Worm (Caenorhabditis elegans) whole organism, young adult: ENCODE data around the gene T26H8.4.

Source experiments
- B0336.3 ChIP-seq: fragments of 200-800 bp; sonication (Bioruptor generic); IDR thresholded peaks from 2 replicates; pipeline ENCODE4 v1.3.6; 2022; ENCODE audit warnings: missing genetic modification characterization, missing compliant biosample characterization
- F33H1.4 ChIP-seq: fragments of 200-800 bp; sonication (Bioruptor generic); IDR thresholded peaks from 2 replicates; pipeline ENCODE4 v1.3.6; 2022; ENCODE audit warnings: missing genetic modification reagents, missing genetic modification characterization, missing compliant biosample characterization
- F55B11.4 ChIP-seq: sonication (generic microtip); optimal IDR thresholded peaks from 2 replicates; lab custom pipeline; 2016; ENCODE audit warnings: missing compliant biosample characterization, missing genetic modification characterization, borderline replicate concordance; ENCODE audit not compliant: insufficient read depth
- K11D2.4 ChIP-seq: fragments of 200-800 bp; sonication (Bioruptor generic); IDR thresholded peaks from 2 replicates; pipeline ENCODE4 v1.3.6; 2022; ENCODE audit warnings: missing genetic modification reagents, missing genetic modification characterization, missing compliant biosample characterization
- Y53G8AR.9 ChIP-seq: fragments of 200-800 bp; sonication (Bioruptor generic); conservative IDR thresholded peaks from 2 replicates; pipeline ENCODE4 v1.3.6; 2022; ENCODE audit warnings: missing genetic modification reagents, missing genetic modification characterization, missing compliant biosample characterization
- aptf-3 ChIP-seq: fragments of 200-800 bp; sonication (Bioruptor generic); IDR thresholded peaks from 2 replicates; pipeline ENCODE4 v1.3.6; 2022; ENCODE audit warnings: missing genetic modification characterization, missing compliant biosample characterization
- atf-7 ChIP-seq: sonication (generic microtip); optimal IDR thresholded peaks from 2 replicates; lab custom pipeline; 2017; ENCODE audit warnings: mild to moderate bottlenecking, missing genetic modification characterization, missing compliant biosample characterization
- athp-1 ChIP-seq: sonication (generic microtip); optimal IDR thresholded peaks from 2 replicates; lab custom pipeline; 2017; ENCODE audit warnings: mild to moderate bottlenecking, missing genetic modification characterization, missing compliant biosample characterization
- attf-5 ChIP-seq: fragments of 200-800 bp; sonication (Bioruptor generic); optimal IDR thresholded peaks from 2 replicates; lab custom pipeline; 2018; ENCODE audit warnings: mild to moderate bottlenecking, missing genetic modification characterization, missing compliant biosample characterization
- bed-1 ChIP-seq: fragments of 200-800 bp; sonication (Bioruptor generic); IDR thresholded peaks from 2 replicates; pipeline ENCODE4 v1.3.6; 2022; ENCODE audit warnings: missing genetic modification reagents, missing genetic modification characterization, missing compliant biosample characterization
- ccch-3 ChIP-seq: fragments of 200-800 bp; sonication (Bioruptor generic); optimal IDR thresholded peaks from 2 replicates; lab custom pipeline; 2018; ENCODE audit warnings: mild to moderate bottlenecking, missing genetic modification characterization, missing compliant biosample characterization
- ceh-27 ChIP-seq: fragments of 200-800 bp; sonication (Bioruptor generic); optimal IDR thresholded peaks from 2 replicates; lab custom pipeline; 2018; ENCODE audit warnings: mild to moderate bottlenecking, missing genetic modification characterization, moderate library complexity, missing compliant biosample characterization
- dpl-1 ChIP-seq: fragments of 150-350 bp; optimal IDR thresholded peaks from 2 replicates; lab custom pipeline; 2014; ENCODE audit warnings: missing biosample characterization, missing genetic modification reagents, missing genetic modification characterization
- efl-1 ChIP-seq: fragments of 150-350 bp; optimal IDR thresholded peaks from 2 replicates; lab custom pipeline; 2014; ENCODE audit warnings: missing biosample characterization, missing genetic modification reagents, missing genetic modification characterization
- egl-18 ChIP-seq: fragments of 200-800 bp; sonication (Bioruptor generic); IDR thresholded peaks from 2 replicates; pipeline ENCODE4 v1.3.6; 2022; ENCODE audit warnings: missing genetic modification reagents, missing genetic modification characterization, missing compliant biosample characterization
- ets-4 ChIP-seq: fragments of 200-800 bp; sonication (Bioruptor generic); optimal IDR thresholded peaks from 2 replicates; lab custom pipeline; 2018; ENCODE audit warnings: mild to moderate bottlenecking, missing genetic modification characterization, missing compliant biosample characterization
- hlh-12 ChIP-seq: sonication (generic microtip); optimal IDR thresholded peaks from 2 replicates; lab custom pipeline; 2016; ENCODE audit warnings: missing genetic modification characterization, missing compliant biosample characterization
- hmg-20 ChIP-seq: fragments of 200-800 bp; sonication (Bioruptor generic); IDR thresholded peaks from 2 replicates; pipeline ENCODE4 v1.3.6; 2022; ENCODE audit warnings: missing genetic modification reagents, missing genetic modification characterization, missing compliant biosample characterization
- hsf-1 ChIP-seq: fragments of 200-800 bp; sonication (Bioruptor generic); IDR thresholded peaks from 2 replicates; pipeline ENCODE4 v1.3.6; 2022; ENCODE audit warnings: missing genetic modification reagents, missing genetic modification characterization, missing compliant biosample characterization
- lin-54 ChIP-seq: fragments of 200-800 bp; sonication (Bioruptor generic); optimal IDR thresholded peaks from 2 replicates; lab custom pipeline; 2018; ENCODE audit warnings: mild to moderate bottlenecking, missing genetic modification characterization, missing compliant biosample characterization
- mxl-1 ChIP-seq: sonication (generic microtip); optimal IDR thresholded peaks from 2 replicates; lab custom pipeline; 2016; ENCODE audit warnings: missing genetic modification characterization, missing compliant biosample characterization
- nhr-120 ChIP-seq: fragments of 200-800 bp; sonication (Bioruptor generic); IDR thresholded peaks from 2 replicates; pipeline ENCODE4 v1.3.6; 2022; ENCODE audit warnings: missing genetic modification characterization, missing compliant biosample characterization
- nhr-80 ChIP-seq: sonication (generic microtip); optimal IDR thresholded peaks from 2 replicates; lab custom pipeline; 2016; ENCODE audit warnings: missing genetic modification characterization, missing compliant biosample characterization
- pbrm-1 ChIP-seq: fragments of 200-800 bp; sonication (Bioruptor generic); IDR thresholded peaks from 2 replicates; pipeline ENCODE4 v1.3.6; 2022; ENCODE audit warnings: missing genetic modification reagents, missing genetic modification characterization, missing compliant biosample characterization
- rpc-1 ChIP-seq, 2 experiments: fragments of 150-350 bp in 1 of 2; sonication (generic microtip) in 1 of 2; optimal IDR thresholded peaks; 2 replicates each; lab custom pipeline; 2014 to 2018; ENCODE audit warnings: missing biosample characterization in 1 of 2, missing genetic modification characterization in 1 of 2, missing genetic modification reagents in 1 of 2, missing genotype in 1 of 2
- sea-2 ChIP-seq: fragments of 200-800 bp; sonication (Bioruptor generic); IDR thresholded peaks from 2 replicates; pipeline ENCODE4 v1.3.6; 2022; ENCODE audit warnings: missing genetic modification characterization, missing compliant biosample characterization
- snpc-3.4 ChIP-seq: sonication (generic microtip); optimal IDR thresholded peaks from 2 replicates; lab custom pipeline; 2017; ENCODE audit warnings: missing genetic modification characterization, mild to moderate bottlenecking, missing compliant biosample characterization, antibody characterized with exemption, moderate library complexity, missing genotype, missing genetic modification reagents
- somi-1 ChIP-seq: fragments of 200-800 bp; sonication (Bioruptor generic); optimal IDR thresholded peaks from 2 replicates; lab custom pipeline; 2018; ENCODE audit warnings: mild to moderate bottlenecking, missing genetic modification characterization, missing compliant biosample characterization
- unc-130 ChIP-seq: sonication (generic microtip); optimal IDR thresholded peaks from 2 replicates; lab custom pipeline; 2016; ENCODE audit warnings: missing genetic modification reagents, missing genetic modification characterization, missing compliant biosample characterization
- zfh-2 ChIP-seq: fragments of 200-800 bp; sonication (Bioruptor generic); conservative IDR thresholded peaks from 2 replicates; pipeline ENCODE4 v1.3.6; 2022; ENCODE audit warnings: missing genetic modification reagents, missing genetic modification characterization, missing compliant biosample characterization
- zim-3 ChIP-seq: sonication (generic microtip); optimal IDR thresholded peaks from 2 replicates; lab custom pipeline; 2017; ENCODE audit warnings: mild to moderate bottlenecking, missing genetic modification characterization, moderate library complexity, missing compliant biosample characterization
- ztf-22 ChIP-seq: fragments of 200-800 bp; sonication (Bioruptor generic); optimal IDR thresholded peaks from 2 replicates; lab custom pipeline; 2018; ENCODE audit warnings: mild to moderate bottlenecking, missing genetic modification characterization, moderate library complexity, missing compliant biosample characterization
- ztf-28 ChIP-seq: fragments of 200-800 bp; sonication (Bioruptor generic); IDR thresholded peaks from 2 replicates; pipeline ENCODE4 v1.3.6; 2022; ENCODE audit warnings: missing genetic modification reagents, missing genetic modification characterization, missing compliant biosample characterization

The T26H8.4 gene

DNA sequence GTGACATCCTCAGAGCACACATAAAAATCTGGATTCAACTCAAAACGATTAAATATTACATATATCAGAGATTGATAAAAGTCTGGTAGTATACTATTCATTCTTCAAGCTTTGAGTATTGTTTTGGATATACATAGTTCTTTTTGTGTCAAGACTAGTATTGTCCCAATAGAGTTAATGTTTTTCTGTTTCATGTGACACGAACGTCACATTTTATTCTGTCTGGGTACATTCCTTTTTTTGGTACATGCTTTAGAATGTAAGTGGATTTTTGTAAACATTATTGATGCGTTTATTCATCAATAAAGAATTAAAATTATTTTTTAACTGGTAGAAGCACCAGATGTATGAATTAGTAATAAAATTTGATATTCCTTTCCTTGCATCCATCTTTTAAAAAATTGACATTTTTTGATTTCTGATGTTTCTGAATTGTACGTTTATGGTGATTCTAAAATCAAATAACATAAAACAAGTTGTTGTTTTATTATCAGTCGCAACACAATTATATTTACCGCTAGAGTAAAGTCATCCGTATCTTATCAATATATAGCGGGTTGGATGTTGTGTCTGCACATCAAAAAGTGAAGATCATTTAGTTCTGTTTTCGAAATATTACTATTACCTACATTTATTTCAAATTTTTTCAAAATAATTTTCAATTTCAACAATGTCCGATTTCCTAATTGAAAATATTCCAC, 9.3 kb upstream of the T26H8.4 start, which contains the start of the genes srt-22 and nhr-246:
Gene srt-22 (minus strand): TSS at position 101 of the 701 bp plus-strand sequence.
Gene nhr-246 (plus strand): TSS at position 651 of the 701 bp plus-strand sequence.
- no peak for TF ChIP-seq mxl-1 (tag; lab: Kevin White, UChicago)
- TF ChIP-seq attf-5 (GFP tag; lab: Kevin White, UChicago) = no peak
- no peak for TF ChIP-seq aptf-3 (GFP tag; lab: Robert Waterston, UW)
- TF ChIP-seq somi-1 (GFP tag; lab: Kevin White, UChicago) = no peak
- TF ChIP-seq, all 124 proteins: peak for 0

DNA sequence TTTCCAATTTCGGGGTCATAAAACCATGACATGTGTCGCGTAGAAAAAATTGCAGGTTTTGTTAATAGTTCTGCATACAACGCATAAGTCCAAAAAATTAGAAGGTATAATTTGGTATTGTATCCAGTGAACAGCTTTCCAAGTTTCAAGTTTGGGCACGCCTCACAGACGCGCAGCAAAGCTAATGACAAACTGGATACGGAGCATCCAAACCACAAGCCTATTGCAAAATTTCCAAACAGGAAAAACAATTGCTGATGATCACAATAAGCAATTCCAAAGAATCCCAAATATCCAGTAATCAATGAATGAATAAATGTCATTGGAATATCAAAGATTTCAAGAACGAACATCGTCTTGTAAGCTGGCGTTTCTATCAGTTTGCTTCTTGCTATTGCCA, 6.9 kb upstream of the T26H8.4 start:
- TF ChIP-seq ets-4 (GFP tag; lab: Kevin White, UChicago) (no peak), zfh-2 (no peak), lin-54 (no peak)

DNA sequence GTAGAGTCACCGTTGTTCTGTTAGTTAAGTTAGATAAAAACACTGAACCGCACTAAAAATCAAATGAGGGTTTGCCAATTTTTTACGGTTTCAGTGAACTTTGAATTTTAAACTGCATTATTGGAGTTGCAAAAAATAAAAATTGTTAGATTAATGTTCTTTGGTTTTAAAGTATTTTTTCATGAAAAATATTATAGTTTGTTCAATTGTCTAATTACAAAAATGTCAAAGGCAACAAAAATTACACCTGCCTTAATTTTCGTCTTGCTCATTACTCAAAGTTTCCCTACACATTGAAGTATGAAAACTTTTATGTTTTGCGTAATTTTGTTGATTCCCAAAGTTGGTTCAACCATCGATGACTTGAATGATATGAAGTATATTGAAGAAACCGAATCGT, 4.1 kb upstream of the T26H8.4 start, which contains the start of gene irld-62:
Gene irld-62 (plus strand): TSS at position 301 of the 400 bp plus-strand sequence.
- no peak for TF ChIP-seq F33H1.4 (GFP tag; lab: Robert Waterston, UW)
- no peak for TF ChIP-seq nhr-120 (GFP tag; lab: Robert Waterston, UW)
- no peak for TF ChIP-seq rpc-1 (optimal IDR thresholded peaks at IDR 0.05; lab: Kevin White, UChicago)
- no peak for TF ChIP-seq rpc-1 (tag; optimal IDR thresholded peaks at IDR 0.05; lab: Kevin White, UChicago)
- no peak for TF ChIP-seq pbrm-1
- TF ChIP-seq, all 124 proteins: peak for 0

DNA sequence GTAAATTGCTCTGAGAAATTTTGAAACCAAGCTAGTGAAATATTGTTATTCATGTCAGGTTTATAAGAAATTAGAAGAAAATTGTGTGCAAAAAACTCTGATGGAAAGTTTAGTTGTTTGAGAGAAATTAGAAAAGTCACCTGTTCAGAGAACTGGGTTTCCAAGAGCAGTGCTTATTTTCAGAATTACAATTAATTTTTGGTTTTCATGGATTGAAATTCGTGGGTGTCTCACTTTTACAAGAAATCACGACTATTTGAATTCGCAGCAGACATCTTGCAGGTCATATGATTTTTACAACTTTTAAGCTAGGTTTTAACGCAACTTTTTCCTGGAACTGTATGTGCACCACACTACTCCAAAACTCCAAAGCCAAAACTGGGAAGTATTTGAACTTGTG, 2.4 kb upstream of the T26H8.4 start, which contains the start of gene srz-10:
Gene srz-10 (minus strand): TSS at position 88 of the 400 bp plus-strand sequence.
- TF ChIP-seq hlh-12 (no peak), K11D2.4 (GFP tag; lab: Robert Waterston, UW) (no peak), hmg-20 (GFP tag; lab: Robert Waterston, UW) (no peak)

DNA sequence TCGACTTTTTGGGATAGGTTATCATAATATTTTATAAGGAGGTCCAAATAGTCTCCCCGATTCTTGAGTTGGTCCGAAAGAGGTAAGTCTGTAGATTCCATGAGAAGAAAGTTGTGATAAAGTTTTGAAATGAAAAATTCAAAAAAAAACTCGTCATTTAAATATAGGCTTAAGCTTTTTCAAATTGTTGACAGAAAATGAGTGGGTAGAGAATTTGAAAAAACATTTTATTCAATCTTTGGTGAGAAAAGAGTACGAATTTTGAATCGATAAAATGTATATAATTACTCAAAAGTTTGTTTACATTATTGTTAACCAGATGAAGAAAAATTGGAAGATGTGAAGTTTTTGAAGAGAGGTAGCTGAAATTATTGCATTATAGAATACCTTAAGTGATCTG, 1.1 kb downstream of the T26H8.4 start, which contains the start of gene T26H8.5:
Gene T26H8.5 (minus strand): TSS at position 101 of the 400 bp plus-strand sequence.
- no peak for TF ChIP-seq F55B11.4
- TF ChIP-seq ccch-3 = no peak
- TF ChIP-seq lin-54 = no peak
- TF ChIP-seq efl-1 (GFP tag; lab: Kevin White, UChicago) = no peak
- no peak for TF ChIP-seq dpl-1 (GFP tag; lab: Kevin White, UChicago)
- no peak for TF ChIP-seq sea-2 (GFP tag; lab: Robert Waterston, UW)
- no peak for TF ChIP-seq zim-3 (tag; lab: Kevin White, UChicago)
- no peak for TF ChIP-seq B0336.3
- no peak for TF ChIP-seq ztf-22
- no peak for TF ChIP-seq nhr-80 (tag; lab: Kevin White, UChicago)

DNA sequence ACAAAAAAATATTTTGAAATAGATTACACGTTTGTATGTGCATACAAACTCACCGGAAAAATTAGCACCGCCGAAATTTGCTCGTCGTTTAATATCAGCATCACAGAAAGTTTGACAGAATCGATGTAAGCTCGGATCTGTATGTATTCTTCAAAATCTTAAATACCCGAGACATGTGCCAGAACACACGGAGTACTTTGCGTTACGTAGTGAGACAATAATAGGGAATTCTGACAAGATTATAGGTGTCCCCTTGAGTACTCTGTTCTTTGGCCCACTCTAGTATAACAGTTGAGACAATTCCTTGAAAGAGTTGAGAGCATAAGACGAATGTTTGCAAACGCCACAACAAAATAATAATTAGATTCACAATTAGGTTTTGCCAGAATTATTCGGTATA, 3.0 kb downstream of the T26H8.4 start, which contains the start of gene srx-48:
Gene srx-48 (minus strand): TSS at position 101 of the 400 bp plus-strand sequence.
- TF ChIP-seq hsf-1 (GFP tag; lab: Robert Waterston, UW) (no peak), ceh-27 (GFP tag; lab: Kevin White, UChicago) (no peak), egl-18 (GFP tag; lab: Robert Waterston, UW) (no peak), athp-1 (tag; lab: Kevin White, UChicago) (no peak), atf-7 (tag; lab: Kevin White, UChicago) (no peak), rpc-1 (optimal IDR thresholded peaks at IDR 0.05; lab: Kevin White, UChicago) (no peak), rpc-1 (tag; optimal IDR thresholded peaks at IDR 0.05; lab: Kevin White, UChicago) (no peak), snpc-3.4 (tag; lab: Kevin White, UChicago) (no peak), Y53G8AR.9 (GFP tag; lab: Robert Waterston, UW) (no peak), bed-1 (GFP tag; lab: Robert Waterston, UW) (no peak), dpl-1 (GFP tag; lab: Kevin White, UChicago) (no peak), ets-4 (GFP tag; lab: Kevin White, UChicago) (no peak), ztf-28 (GFP tag; lab: Robert Waterston, UW) (no peak), unc-130 (GFP tag; lab: Kevin White, UChicago) (no peak)
